Fruit fly (Drosophila melanogaster): ENCODE data around the gene CtsF.

Gene CtsF

DNA sequence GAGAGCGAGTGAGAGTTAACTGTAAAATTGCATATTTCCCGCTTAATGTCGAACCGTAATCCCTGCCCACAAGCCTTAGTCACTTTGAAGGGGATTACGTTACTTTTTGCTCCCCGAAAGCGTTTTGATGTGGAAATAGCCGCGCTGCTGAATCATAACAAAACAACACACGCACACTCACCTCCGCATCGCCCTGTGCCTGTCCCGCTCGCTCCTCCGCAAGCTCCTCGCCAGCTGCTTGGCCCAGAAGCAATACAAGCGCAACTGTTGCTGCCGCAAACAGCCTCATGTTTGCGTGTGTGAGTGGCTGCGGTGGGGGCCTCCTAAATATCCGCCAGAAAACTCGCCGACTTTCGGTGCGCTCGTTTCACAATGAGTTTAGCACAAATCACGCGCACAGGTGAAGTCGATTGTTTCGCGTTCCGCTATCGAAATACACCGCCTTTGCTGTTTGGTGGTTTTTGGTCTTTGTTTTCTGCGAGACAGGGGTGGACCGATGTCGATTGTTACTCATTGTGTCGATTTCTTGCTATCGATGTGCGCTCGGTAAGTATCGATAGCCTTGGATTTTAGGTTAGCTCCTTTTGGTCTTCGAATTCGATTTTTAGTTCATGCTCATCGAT lies at the start of gene CtsF:
Gene CtsF, minus strand, starts transcription at position 503 of the 623 bp plus-strand sequence.
- no peak for TF ChIP-seq CG8478 (optimal IDR thresholded peaks at IDR 0.05)
- no peak for TF ChIP-seq CTCF (optimal IDR thresholded peaks at IDR 0.05)

DNA sequence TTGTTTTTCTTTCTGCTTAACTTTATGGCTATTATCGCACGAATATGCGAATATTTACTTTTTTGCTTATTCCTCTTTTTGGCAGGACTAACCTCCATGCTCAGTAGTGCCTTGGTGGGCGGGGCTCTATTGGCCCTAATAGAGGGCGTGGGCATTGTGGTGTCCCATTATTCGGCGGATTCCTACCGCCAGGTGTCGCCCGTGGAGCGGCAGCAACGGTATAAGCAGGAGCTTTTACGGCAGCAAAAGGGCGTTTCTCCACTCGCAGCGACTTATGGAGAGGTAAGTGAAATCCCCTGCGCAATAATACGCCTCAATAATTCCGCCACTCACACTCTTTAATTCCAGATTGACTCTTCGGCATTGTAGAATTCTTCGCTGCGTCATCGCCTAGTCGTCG lies 49.1 kb upstream of the CtsF start:
- TF ChIP-seq CTCF (optimal IDR thresholded peaks at IDR 0.05): peak; percentile 88 to 93
- no peak for TF ChIP-seq CG8478 (optimal IDR thresholded peaks at IDR 0.05)

DNA sequence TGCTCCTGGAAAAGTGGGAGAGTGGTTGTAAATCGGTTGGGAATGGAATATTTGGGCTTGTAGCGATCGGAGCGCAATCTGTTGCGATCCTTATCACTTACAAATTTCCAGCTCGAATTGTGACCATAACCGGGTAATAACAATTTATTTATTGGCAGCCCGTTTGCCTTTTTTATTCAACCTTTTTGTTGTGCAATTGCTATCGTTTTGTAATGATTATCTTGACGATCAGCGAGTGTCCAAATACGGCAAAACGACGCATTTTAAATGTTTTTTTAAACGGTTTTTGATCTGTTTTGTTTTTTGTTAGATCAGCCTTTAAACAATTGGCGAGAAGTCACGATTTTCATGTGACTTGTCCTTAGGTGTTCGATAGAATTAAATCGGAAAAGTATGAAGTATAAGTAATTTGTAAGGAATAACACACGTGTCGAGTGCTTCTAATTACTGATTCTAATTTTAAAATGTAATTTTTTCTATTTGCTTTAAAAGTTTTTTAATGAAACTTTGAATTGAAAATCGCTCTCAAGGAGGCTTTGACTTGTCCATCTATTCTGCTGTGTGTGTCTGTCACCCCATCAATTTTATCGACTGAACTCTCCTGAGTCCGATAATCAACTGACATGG lies 48.1 kb upstream of the CtsF start, which contains the start of gene Tim17b1:
Gene Tim17b1, plus strand, starts transcription at position 577 of the 627 bp plus-strand sequence.
- TF ChIP-seq CTCF (optimal IDR thresholded peaks at IDR 0.05) (no peak), CG8478 (optimal IDR thresholded peaks at IDR 0.05) (no peak)

DNA sequence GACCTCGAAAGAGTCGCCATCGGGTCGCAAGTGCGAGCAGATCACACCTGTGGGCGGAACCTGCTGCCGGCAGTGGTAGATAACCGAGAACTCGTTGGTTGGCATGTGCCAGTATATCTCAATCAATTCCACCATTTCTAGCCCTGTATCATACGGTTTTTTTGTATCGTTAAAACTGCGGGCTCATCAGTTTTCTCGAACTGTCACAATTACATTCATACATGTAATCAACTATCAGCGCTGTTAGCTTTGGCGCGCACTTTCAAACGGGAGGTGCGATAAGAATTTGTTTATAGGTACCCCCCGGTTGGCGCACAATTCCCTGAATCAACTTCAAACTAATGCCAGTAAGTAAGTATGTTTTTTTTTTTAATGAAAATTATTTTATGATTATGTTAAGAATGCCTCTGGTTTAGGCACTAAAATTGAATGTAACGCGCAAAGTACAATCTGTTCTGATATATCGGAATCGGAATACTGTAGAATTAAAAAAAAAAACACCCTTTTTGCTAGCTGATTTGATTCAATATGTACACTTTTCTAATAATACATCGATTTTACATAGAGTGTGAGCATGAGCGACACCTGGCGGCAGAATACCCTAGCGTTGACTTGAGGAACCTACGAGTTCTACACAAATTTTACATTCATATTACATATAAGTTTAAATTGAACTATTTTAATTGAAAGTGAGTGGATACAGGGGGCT lies 47.2 kb upstream of the CtsF start:
- TF ChIP-seq CG8478 (optimal IDR thresholded peaks at IDR 0.05) (no peak), CTCF (optimal IDR thresholded peaks at IDR 0.05) (peak; percentile 92 to 97)

DNA sequence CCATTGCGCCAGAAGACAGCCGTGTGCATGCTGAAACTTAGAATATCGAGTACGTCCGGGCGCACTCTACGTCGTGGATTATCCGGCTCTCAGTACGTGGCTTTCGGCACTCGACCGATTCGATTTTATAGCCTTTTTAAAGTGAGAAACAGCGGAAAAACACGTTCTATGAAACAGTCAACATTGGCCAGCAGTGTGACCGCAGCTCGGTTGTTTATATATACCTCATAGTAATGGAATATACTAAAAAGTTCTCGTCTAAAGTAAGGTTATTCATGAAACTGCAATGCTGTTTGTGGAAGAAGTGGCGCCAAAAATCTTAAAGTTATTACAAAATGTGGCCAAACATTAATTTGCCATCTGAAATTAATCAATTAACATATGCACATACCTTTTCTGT lies 45.8 kb upstream of the CtsF start:
- TF ChIP-seq CTCF (optimal IDR thresholded peaks at IDR 0.05) (peak in 1 of 2 experiments; percentile 38), CG8478 (optimal IDR thresholded peaks at IDR 0.05) (no peak)

DNA sequence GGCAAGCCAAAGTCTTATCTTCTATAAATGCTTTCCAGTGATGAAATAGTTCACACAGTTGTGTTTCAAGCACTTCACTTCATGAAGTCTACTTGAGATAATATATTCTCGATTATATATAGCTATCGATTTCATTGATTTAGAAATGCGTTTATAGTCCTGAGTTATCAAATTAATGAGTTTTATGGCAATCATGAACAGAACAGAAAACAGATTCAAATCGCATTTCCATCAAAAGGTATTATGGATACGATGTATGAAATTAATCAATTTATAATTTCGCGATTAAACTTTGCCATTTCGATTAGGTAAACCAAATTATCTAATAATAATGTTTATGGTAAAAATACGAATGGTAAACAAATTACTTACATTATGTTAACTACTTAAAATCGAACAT lies 43.5 kb upstream of the CtsF start:
- TF ChIP-seq CG8478 (optimal IDR thresholded peaks at IDR 0.05) (no peak), CTCF (optimal IDR thresholded peaks at IDR 0.05) (no peak)

DNA sequence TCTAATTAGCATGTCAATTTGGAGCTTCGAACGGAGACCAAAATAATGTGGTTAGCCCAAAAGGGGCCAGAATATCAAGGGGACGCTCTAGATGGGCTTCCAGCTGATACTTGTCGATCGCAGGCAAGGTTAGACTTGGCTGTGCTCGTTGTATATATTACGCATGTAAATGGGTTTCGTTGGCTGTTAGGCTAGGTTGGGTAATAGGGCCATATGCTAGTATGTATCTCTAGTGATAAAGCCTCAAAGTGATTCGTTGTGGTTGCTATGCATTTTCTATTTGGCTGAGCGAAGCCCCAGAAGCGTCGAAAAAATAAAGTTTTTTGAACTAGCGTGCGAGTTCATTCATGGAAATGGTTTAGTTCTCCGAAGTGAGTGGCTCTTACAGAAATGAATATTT lies 39.2 kb upstream of the CtsF start:
- no peak for TF ChIP-seq CTCF (optimal IDR thresholded peaks at IDR 0.05)
- no peak for TF ChIP-seq CG8478 (optimal IDR thresholded peaks at IDR 0.05)

DNA sequence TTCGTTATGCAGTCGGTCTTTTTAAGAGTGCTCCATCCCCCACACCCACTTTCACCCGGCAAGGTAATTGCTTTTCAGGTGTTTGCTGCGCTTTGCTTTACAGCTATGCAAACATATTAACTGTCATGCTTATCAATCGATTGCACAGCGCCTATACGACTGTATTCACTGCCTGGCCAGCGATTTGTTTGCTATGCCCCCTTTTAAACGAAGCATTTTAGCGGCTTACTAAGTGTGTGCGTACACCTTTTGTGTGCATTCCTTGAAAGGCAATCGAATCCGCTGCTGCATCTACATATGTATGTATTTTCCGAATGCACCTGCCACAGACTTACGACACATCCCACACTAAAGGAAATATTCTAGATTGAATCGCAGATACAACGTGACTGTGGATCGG lies 36.4 kb upstream of the CtsF start:
- TF ChIP-seq CTCF (optimal IDR thresholded peaks at IDR 0.05) (no peak), CG8478 (optimal IDR thresholded peaks at IDR 0.05) (no peak)

DNA sequence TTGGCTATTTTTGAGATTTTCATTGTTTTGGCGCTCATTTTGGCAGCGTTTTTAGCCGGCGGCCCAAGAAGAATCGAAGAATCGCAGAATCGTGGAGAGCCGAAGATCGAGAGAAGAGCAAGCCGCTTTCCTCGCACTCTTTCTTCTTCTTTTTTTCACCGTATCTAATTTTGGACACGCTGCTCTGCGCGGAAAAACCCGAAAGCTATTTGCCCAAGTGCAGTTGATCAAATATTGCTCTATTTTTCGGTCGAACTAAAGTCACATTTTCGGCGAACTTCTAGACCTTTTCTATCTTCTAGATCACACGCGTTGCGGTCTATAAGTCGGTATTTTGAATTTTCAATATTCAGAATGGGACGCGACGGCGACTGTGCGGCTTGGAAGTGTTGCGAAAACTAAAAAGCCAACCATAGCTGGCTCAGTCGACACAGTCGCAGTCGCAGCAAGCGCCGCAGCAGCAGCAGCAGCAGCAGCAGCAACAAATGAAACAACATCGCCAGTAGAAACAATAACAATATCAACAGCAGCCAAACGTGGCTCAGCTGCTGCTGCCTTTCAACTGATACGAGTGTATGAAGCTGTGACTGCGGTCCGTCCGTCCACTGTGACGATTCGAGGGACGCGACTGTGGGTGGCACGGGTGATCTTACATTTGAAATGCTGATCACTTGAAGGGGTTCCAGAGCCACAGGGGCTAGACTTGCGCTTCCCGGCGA lies 35.5 kb upstream of the CtsF start:
- TF ChIP-seq CTCF (optimal IDR thresholded peaks at IDR 0.05): no peak
- TF ChIP-seq CG8478 (optimal IDR thresholded peaks at IDR 0.05): no peak

DNA sequence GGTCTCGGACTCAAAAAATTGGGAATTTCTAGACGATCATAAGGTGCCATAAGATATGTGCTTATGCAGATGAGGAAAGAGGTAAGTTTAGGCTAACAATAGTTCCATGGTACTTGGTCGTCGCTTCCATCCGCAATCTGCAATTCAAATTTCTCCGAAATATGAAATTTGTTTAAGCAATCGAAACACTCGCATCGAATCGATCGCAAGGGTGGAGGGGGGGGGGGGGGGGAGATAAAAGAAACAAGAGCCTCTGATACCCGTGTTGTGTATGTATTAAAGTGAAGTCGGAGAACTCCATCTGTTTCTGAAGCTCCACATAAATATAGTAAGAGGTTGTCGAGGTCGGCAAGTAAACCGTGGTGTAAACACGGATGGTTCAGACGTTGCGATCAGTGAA lies 34.4 kb upstream of the CtsF start:
- no peak for TF ChIP-seq CG8478 (optimal IDR thresholded peaks at IDR 0.05)
- no peak for TF ChIP-seq CTCF (optimal IDR thresholded peaks at IDR 0.05)

DNA sequence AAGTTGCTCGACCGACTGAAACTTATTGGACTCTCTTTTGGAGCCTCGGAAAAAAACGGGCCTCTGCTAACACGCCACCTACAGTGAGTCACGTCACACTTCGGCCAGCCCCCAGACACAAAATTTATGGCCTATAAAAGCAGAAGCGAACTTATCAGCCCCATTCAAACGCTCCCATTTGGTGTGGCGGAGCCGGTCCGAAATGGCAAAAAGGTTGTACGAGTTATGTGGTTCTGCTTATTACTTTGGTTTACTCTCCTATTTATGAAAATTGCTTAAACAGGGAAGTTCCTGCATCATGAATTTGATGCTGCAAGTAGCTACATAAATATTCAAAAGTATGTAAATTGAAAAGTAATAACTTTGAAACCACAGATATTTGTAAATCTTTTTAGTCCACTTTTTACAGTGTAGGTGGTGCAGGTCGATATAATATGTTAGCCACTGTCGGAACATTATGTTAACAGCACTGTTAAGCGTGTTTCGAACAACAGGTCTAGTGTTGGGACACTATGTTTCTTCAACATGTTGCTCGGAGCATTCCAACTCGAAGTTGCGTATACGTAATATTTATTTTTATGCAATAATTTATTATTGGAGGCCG lies 31.9 kb upstream of the CtsF start:
- TF ChIP-seq CG8478 (optimal IDR thresholded peaks at IDR 0.05): no peak
- TF ChIP-seq CTCF (optimal IDR thresholded peaks at IDR 0.05): peak; percentile 46 to 49

DNA sequence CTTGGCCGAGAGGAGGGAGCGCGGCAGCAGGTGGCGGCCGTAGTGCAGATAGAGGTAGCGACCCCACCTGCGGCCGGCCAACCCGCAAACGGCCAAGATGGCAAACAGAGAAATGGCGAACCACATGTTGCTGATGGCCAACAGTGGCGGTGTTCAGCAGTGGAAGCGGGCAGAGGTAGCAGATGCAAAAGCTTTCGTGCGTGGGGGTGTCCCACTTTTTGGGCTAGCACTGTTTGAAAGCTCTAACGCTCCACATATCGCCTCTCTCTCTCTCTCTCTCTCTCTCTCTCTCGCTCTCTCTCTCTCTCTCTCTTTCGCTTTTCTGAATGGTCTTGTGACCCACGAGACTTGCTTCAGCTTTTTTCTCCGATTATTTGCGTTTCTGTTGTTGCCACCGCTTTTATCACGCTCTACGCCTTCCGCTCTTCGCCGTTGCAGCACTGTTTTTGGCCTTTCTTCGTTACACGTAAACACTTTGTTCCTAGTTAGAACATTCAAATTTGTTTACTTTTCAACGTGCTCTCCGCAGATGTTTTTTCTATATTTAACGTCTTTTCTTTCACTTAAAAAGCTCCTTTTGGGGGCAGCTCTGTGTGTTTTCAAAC lies 31.3 kb upstream of the CtsF start:
- TF ChIP-seq CG8478 (optimal IDR thresholded peaks at IDR 0.05): no peak
- TF ChIP-seq CTCF (optimal IDR thresholded peaks at IDR 0.05): no peak

DNA sequence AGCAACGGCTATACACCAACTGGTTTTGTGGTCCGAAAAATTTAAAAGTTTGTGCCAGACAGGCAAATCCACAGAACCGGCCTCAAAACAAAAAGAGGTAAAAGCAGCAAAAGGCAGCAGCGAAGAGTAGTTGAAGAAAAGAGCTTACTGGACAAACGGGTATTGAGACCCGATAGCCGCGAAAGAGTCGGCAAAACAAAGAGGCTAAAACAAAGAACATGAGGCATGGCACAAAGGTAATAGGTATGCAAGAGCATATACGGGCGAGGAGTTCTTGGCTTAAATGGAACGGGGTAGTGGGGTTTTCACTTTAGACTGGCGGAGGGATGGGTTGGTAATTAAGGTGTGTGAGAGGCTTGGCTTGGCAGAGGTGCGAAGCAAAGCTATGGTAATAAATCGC lies 29.5 kb upstream of the CtsF start:
- no peak for TF ChIP-seq CG8478 (optimal IDR thresholded peaks at IDR 0.05)
- TF ChIP-seq CTCF (optimal IDR thresholded peaks at IDR 0.05): no peak

DNA sequence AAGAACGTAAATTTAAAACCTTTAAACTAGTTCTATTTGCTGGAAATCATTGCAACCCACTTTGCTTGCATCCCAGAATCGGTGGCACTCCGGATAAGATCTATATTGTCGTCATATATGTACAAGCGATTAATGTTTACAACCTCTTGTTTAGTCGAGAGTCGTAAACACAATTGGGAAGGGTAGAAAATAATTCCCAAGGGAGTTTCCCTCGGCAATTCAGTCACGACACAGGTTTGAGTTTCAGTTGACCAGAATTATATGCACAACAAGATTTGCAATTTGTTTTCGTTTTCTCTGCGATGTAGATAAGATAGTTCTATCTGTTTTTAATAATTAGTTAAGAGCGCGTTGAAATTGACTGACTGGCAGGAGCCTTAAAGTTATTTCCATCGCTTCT lies 28.8 kb upstream of the CtsF start:
- no peak for TF ChIP-seq CG8478 (optimal IDR thresholded peaks at IDR 0.05)
- no peak for TF ChIP-seq CTCF (optimal IDR thresholded peaks at IDR 0.05)
